Fruit fly (Drosophila melanogaster): ENCODE data around the gene CG33003.

CG33003 gene

DNA sequence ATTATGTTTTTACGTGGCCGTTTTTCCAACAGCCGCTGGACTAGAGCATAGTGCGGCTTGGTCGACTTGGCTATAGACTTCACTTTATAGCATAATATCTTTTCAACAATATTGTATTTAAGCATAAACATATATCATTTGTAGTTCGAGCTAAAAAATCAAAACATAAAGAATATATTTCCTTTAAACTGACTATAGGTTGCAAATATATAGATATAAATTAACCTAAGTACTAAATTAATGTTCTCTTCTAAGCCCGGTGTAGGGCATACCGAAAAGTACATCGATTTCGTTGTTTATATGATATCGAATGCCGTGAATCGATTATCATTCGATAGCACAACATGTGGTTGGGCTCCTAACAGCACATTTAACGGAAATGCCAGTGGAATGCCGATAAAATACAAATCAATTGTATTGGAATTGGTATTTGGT, 47.8 kb downstream of the CG33003 start, which contains the start of gene MFS18 (continued):
- peak; percentile 91 for TF ChIP-seq fd64A (GFP tag; optimal IDR thresholded peaks at IDR 0.05)
- TF ChIP-seq fu2 (GFP tag; optimal IDR thresholded peaks at IDR 0.05): peak; percentile 80
- TF ChIP-seq Ets97D (GFP tag; optimal IDR thresholded peaks at IDR 0.05): peak; percentile 96
- peak; percentile 47; the same call in 2 of the 3 replicates for TF ChIP-seq vnd (GFP tag; IDR thresholded peaks at IDR 0.05; ENCODE audit: partially characterized antibody)
- TF ChIP-seq CG7987 (GFP tag; optimal IDR thresholded peaks at IDR 0.05): peak; percentile 96
- TF ChIP-seq crol (GFP tag; IDR thresholded peaks at IDR 0.05): peak; percentile 82
- TF ChIP-seq CG17361 (GFP tag; IDR thresholded peaks at IDR 0.05): peak; percentile 99
- TF ChIP-seq hth (optimal IDR thresholded peaks at IDR 0.05): no peak
- TF ChIP-seq slbo (GFP tag; IDR thresholded peaks at IDR 0.05): peak; percentile 99
- TF ChIP-seq NC2β (GFP tag; optimal IDR thresholded peaks at IDR 0.05): peak; percentile 66
- TF ChIP-seq CG1792 (GFP tag; optimal IDR thresholded peaks at IDR 0.05): peak; percentile 72
- TF ChIP-seq Optix (GFP tag; IDR thresholded peaks at IDR 0.05): peak; percentile 97
- TF ChIP-seq Hr78 (GFP tag; optimal IDR thresholded peaks at IDR 0.05): no peak
- peak; percentile 97 for TF ChIP-seq CG9215 (GFP tag; IDR thresholded peaks at IDR 0.05)
- peak; percentile 98 for TF ChIP-seq CG17612 (GFP tag; IDR thresholded peaks at IDR 0.05)
- peak; percentile 69 for TF ChIP-seq Atf3 (GFP tag; optimal IDR thresholded peaks at IDR 0.05)
- TF ChIP-seq MBD-R2 (GFP tag; IDR thresholded peaks at IDR 0.05): peak; percentile 98
- peak; percentile 100 for TF ChIP-seq Xrp1 (GFP tag; IDR thresholded peaks at IDR 0.05)
- peak; percentile 98 for TF ChIP-seq CG13775 (GFP tag; optimal IDR thresholded peaks at IDR 0.05)
- TF ChIP-seq CG1024 (GFP tag; IDR thresholded peaks at IDR 0.05): peak; percentile 96
- peak; percentile 99 for TF ChIP-seq ase (GFP tag; IDR thresholded peaks at IDR 0.05)
- peak; percentile 95 for TF ChIP-seq ems (GFP tag; optimal IDR thresholded peaks at IDR 0.05)
- TF ChIP-seq CG10209 (GFP tag; optimal IDR thresholded peaks at IDR 0.05): peak; percentile 97
- TF ChIP-seq ATbp (GFP tag; optimal IDR thresholded peaks at IDR 0.05): peak; percentile 93
- TF ChIP-seq Atf-2 (GFP tag; optimal IDR thresholded peaks at IDR 0.05): peak; percentile 95
- no peak for TF ChIP-seq h (optimal IDR thresholded peaks at IDR 0.05)
- peak; percentile 95 for TF ChIP-seq oc (tag; optimal IDR thresholded peaks at IDR 0.05)
- peak; percentile 93 for TF ChIP-seq ham (GFP tag; IDR thresholded peaks at IDR 0.05)
- peak; percentile 98 for TF ChIP-seq Meics (GFP tag; optimal IDR thresholded peaks at IDR 0.05)
- peak; percentile 99 for TF ChIP-seq CG14441 (GFP tag; IDR thresholded peaks at IDR 0.05)
- peak; percentile 62 for TF ChIP-seq Doc3 (GFP tag; IDR thresholded peaks at IDR 0.05; ENCODE audit: partially characterized antibody)
- peak; percentile 98 for TF ChIP-seq Ets65A (GFP tag)
- peak; percentile 84 for TF ChIP-seq CG10565 (GFP tag; optimal IDR thresholded peaks at IDR 0.05)
- TF ChIP-seq sob (GFP tag; IDR thresholded peaks at IDR 0.05): peak; percentile 98
- peak; percentile 56 to 77 for TF ChIP-seq crp (GFP tag; optimal IDR thresholded peaks at IDR 0.05)
- peak; percentile 95 for TF ChIP-seq nerfin-1 (tag; optimal IDR thresholded peaks at IDR 0.05)
- TF ChIP-seq CG8089 (GFP tag; optimal IDR thresholded peaks at IDR 0.05): peak; percentile 71
- TF ChIP-seq Gug (GFP tag; IDR thresholded peaks at IDR 0.05): peak; percentile 99
- peak; percentile 98 for TF ChIP-seq CG10267 (tag; optimal IDR thresholded peaks at IDR 0.05)
- peak; percentile 97 for TF ChIP-seq CG8765 (GFP tag; IDR thresholded peaks at IDR 0.05)
- TF ChIP-seq vvl (GFP tag; IDR thresholded peaks at IDR 0.05): peak; percentile 100
- peak; percentile 89 for TF ChIP-seq fd3F (GFP tag; optimal IDR thresholded peaks at IDR 0.05)
- peak; percentile 97 for TF ChIP-seq CG7372 (GFP tag; IDR thresholded peaks at IDR 0.05)
- peak; percentile 95 for TF ChIP-seq CG15269 (tag; optimal IDR thresholded peaks at IDR 0.05)
- TF ChIP-seq zfh2 (GFP tag; optimal IDR thresholded peaks at IDR 0.05): peak; percentile 84
- TF ChIP-seq pum (GFP tag; optimal IDR thresholded peaks at IDR 0.05): peak; percentile 80
- TF ChIP-seq CG1602 (GFP tag; optimal IDR thresholded peaks at IDR 0.05): peak; percentile 97
- peak; percentile 90 for TF ChIP-seq CG4360 (GFP tag; IDR thresholded peaks at IDR 0.05)
- TF ChIP-seq CG31365 (tag; optimal IDR thresholded peaks at IDR 0.05): peak; percentile 89
- TF ChIP-seq CG2129 (GFP tag; IDR thresholded peaks at IDR 0.05; ENCODE audit: partially characterized antibody): no peak; the same call in 1 of the 2 replicates
- peak; percentile 99 for TF ChIP-seq tin (GFP tag; optimal IDR thresholded peaks at IDR 0.05)
- peak; percentile 98 for TF ChIP-seq Rx (GFP tag; IDR thresholded peaks at IDR 0.05)
